Fruit fly (Drosophila melanogaster) whole organism, adult: Measurements from ENCODE around the gene Ino80.

Experiments used
- CG11617 ChIP-seq: fragments of 200-800 bp; sonication (Bioruptor generic); optimal IDR thresholded peaks from 2 replicates; lab custom pipeline; 2017; ENCODE audit warnings: mild to moderate bottlenecking, missing biosample characterization, missing genetic modification reagents, missing genetic modification characterization
- CG12768 ChIP-seq: fragments of 200-800 bp; sonication (Bioruptor generic); optimal IDR thresholded peaks from 2 replicates; lab custom pipeline; 2017; ENCODE audit warnings: missing biosample characterization, missing genetic modification characterization, mild to moderate bottlenecking, moderate library complexity, missing genetic modification reagents
- CG14711 ChIP-seq: fragments of 200-800 bp; sonication (Bioruptor generic); optimal IDR thresholded peaks from 2 replicates; lab custom pipeline; 2018; ENCODE audit warnings: missing biosample characterization, mild to moderate bottlenecking, missing genetic modification characterization, moderate library complexity
- CG1620 ChIP-seq: fragments of 200-800 bp; sonication (Bioruptor generic); optimal IDR thresholded peaks from 2 replicates; lab custom pipeline; 2016; ENCODE audit warnings: missing biosample characterization, missing genetic modification characterization
- CG33017 ChIP-seq: fragments of 200-800 bp; sonication (Bioruptor generic); optimal IDR thresholded peaks from 2 replicates; lab custom pipeline; 2018; ENCODE audit warnings: missing biosample characterization, mild to moderate bottlenecking, missing genetic modification characterization, moderate library complexity
- CG5204 ChIP-seq: fragments of 200-800 bp; sonication (Bioruptor generic); optimal IDR thresholded peaks from 2 replicates; lab custom pipeline; 2016; ENCODE audit warnings: missing biosample characterization, missing genetic modification characterization
- CG7045 ChIP-seq: fragments of 200-800 bp; sonication (Bioruptor generic); optimal IDR thresholded peaks from 2 replicates; lab custom pipeline; 2017; ENCODE audit warnings: missing biosample characterization, mild to moderate bottlenecking, missing genetic modification characterization
- CG7101 ChIP-seq: fragments of 200-800 bp; sonication (Bioruptor generic); optimal IDR thresholded peaks from 2 replicates; lab custom pipeline; 2018; ENCODE audit warnings: missing biosample characterization, mild to moderate bottlenecking, missing genetic modification characterization, moderate library complexity
- Clk ChIP-seq: fragments of 200-800 bp; sonication (Bioruptor generic); optimal IDR thresholded peaks from 2 replicates; lab custom pipeline; 2017; ENCODE audit warnings: missing biosample characterization, missing genetic modification characterization
- Crg-1 ChIP-seq: fragments of 200-800 bp; sonication (Bioruptor generic); optimal IDR thresholded peaks from 2 replicates; lab custom pipeline; 2016; ENCODE audit warnings: missing biosample characterization, missing genetic modification characterization
- Hr96 ChIP-seq: fragments of 200-800 bp; sonication (Bioruptor generic); optimal IDR thresholded peaks from 2 replicates; lab custom pipeline; 2016; ENCODE audit warnings: missing biosample characterization, missing genetic modification characterization
- Mnt ChIP-seq: fragments of 200-800 bp; sonication (Bioruptor generic); optimal IDR thresholded peaks from 2 replicates; lab custom pipeline; 2016; ENCODE audit warnings: missing biosample characterization, mild to moderate bottlenecking, missing genetic modification characterization
- bab1 ChIP-seq: fragments of 200-800 bp; sonication (Bioruptor generic); optimal IDR thresholded peaks from 3 replicates; lab custom pipeline; 2019; ENCODE audit warnings: missing biosample characterization, mild to moderate bottlenecking, missing genetic modification characterization, moderate library complexity
- cic ChIP-seq: fragments of 200-800 bp; sonication (Bioruptor generic); optimal IDR thresholded peaks from 2 replicates; lab custom pipeline; 2017; ENCODE audit warnings: missing biosample characterization, mild to moderate bottlenecking, missing genetic modification characterization, moderate library complexity
- cnc ChIP-seq, 2 experiments: fragments of >200 bp; optimal IDR thresholded peaks; 2 replicates each; lab custom pipeline; 2017
- kay ChIP-seq: fragments of 200-800 bp; sonication (Bioruptor generic); peaks from one replicate; lab custom pipeline; 2016; ENCODE audit warnings: missing biosample characterization, missing genetic modification characterization, borderline replicate concordance
- ovo ChIP-seq: fragments of 200-800 bp; sonication (Bioruptor generic); optimal IDR thresholded peaks from 2 replicates; lab custom pipeline; 2016; ENCODE audit warnings: missing biosample characterization, missing genetic modification characterization
- pad ChIP-seq: fragments of 200-800 bp; sonication (Bioruptor generic); optimal IDR thresholded peaks from 3 replicates; lab custom pipeline; 2017; ENCODE audit warnings: missing biosample characterization, missing genetic modification characterization, mild to moderate bottlenecking, moderate library complexity, missing genetic modification reagents
- tj ChIP-seq: fragments of 200-800 bp; sonication (Bioruptor generic); optimal IDR thresholded peaks from 3 replicates; lab custom pipeline; 2017; ENCODE audit warnings: missing biosample characterization, mild to moderate bottlenecking, missing genetic modification characterization, moderate library complexity
- toe ChIP-seq: fragments of 200-800 bp; sonication (Bioruptor generic); optimal IDR thresholded peaks from 2 replicates; lab custom pipeline; 2016; ENCODE audit warnings: missing biosample characterization, missing genetic modification characterization

Ino80 gene

dm6 chr3R:19340312-19341079 is 62.5 kb downstream of the Ino80 start:
- TF ChIP-seq cic (GFP tag; lab: Kevin White, UChicago) = no peak
- no peak for TF ChIP-seq cnc (optimal IDR thresholded peaks at IDR 0.05; lab: Kevin White, UChicago)
- TF ChIP-seq bab1 (GFP tag; lab: Kevin White, UChicago) = no peak
- TF ChIP-seq CG7045 = no peak

- TF ChIP-seq Hr96 (GFP tag; lab: Kevin White, UChicago) (no peak), CG7101 (tag; lab: Kevin White, UChicago) (no peak), Clk (GFP tag; lab: Kevin White, UChicago) (no peak), cnc (optimal IDR thresholded peaks at IDR 0.05; lab: Kevin White, UChicago) (no peak), Crg-1 (GFP tag; lab: Kevin White, UChicago) (no peak), bab1 (GFP tag; lab: Kevin White, UChicago) (no peak), CG14711 (tag; lab: Kevin White, UChicago) (no peak), CG5204 (GFP tag; lab: Kevin White, UChicago) (no peak), CG12768 (GFP tag; lab: Kevin White, UChicago) (no peak), ovo (GFP tag; lab: Kevin White, UChicago) (no peak), toe (GFP tag; lab: Kevin White, UChicago) (no peak)
These were observed 63.7 kb downstream of the Ino80 start for dm6 chr3R:19339205-19339724.

- no peak for TF ChIP-seq Clk (GFP tag; lab: Kevin White, UChicago)
- TF ChIP-seq Crg-1 (GFP tag; lab: Kevin White, UChicago) = no peak
- no peak for TF ChIP-seq CG7101 (tag; lab: Kevin White, UChicago)
- no peak for TF ChIP-seq CG11617
- no peak for TF ChIP-seq cnc (optimal IDR thresholded peaks at IDR 0.05; lab: Kevin White, UChicago)
- no peak for TF ChIP-seq bab1 (GFP tag; lab: Kevin White, UChicago)
- no peak for TF ChIP-seq CG5204 (GFP tag; lab: Kevin White, UChicago)
- TF ChIP-seq toe (GFP tag; lab: Kevin White, UChicago) = no peak
- no peak for TF ChIP-seq kay (GFP tag; lab: Kevin White, UChicago)
- no peak for TF ChIP-seq ovo (GFP tag; lab: Kevin White, UChicago)
- TF ChIP-seq cic (GFP tag; lab: Kevin White, UChicago) = no peak
- no peak for TF ChIP-seq tj (GFP tag; lab: Kevin White, UChicago)
- TF ChIP-seq CG12768 (GFP tag; lab: Kevin White, UChicago) = no peak
- no peak for TF ChIP-seq CG7045
- no peak for TF ChIP-seq CG1620 (GFP tag; lab: Kevin White, UChicago)
- TF ChIP-seq CG33017 (tag; lab: Kevin White, UChicago) = no peak
- TF ChIP-seq CG14711 (tag; lab: Kevin White, UChicago) = no peak
These were observed 67.5 kb downstream of the Ino80 start for dm6 chr3R:19335482-19335881.

dm6 chr3R:19332553-19332952 is 70.4 kb downstream of the Ino80 start:
- TF ChIP-seq Hr96 (GFP tag; lab: Kevin White, UChicago) (no peak), CG11617 (no peak), CG5204 (GFP tag; lab: Kevin White, UChicago) (no peak), Mnt (no peak), tj (GFP tag; lab: Kevin White, UChicago) (no peak), bab1 (GFP tag; lab: Kevin White, UChicago) (no peak), CG14711 (tag; lab: Kevin White, UChicago) (no peak), CG33017 (tag; lab: Kevin White, UChicago) (no peak), Crg-1 (GFP tag; lab: Kevin White, UChicago) (no peak), cic (GFP tag; lab: Kevin White, UChicago) (no peak), CG1620 (GFP tag; lab: Kevin White, UChicago) (no peak), CG12768 (GFP tag; lab: Kevin White, UChicago) (no peak), CG7045 (no peak), Clk (GFP tag; lab: Kevin White, UChicago) (no peak), ovo (GFP tag; lab: Kevin White, UChicago) (no peak), cnc (optimal IDR thresholded peaks at IDR 0.05; lab: Kevin White, UChicago) (no peak), CG7101 (tag; lab: Kevin White, UChicago) (no peak), pad (no peak)

DNA sequence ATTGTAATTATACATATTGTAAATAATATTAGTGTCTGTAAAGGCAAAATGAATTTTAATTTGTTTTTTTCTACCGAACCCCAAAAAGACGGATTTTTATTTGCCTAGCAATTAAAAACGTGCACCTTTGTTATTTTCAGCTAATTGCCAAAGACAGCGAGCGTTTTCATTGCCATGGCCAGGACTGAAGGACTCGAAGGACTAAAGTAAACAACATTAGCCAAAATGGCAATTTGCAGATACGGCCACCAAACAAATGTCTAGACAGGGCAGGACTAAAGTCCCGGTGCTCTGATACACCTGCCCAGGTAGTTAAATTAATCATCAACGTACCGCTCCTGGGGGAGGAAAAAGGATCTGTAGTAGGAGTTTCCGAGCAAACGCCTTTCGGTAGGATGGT is 70.9 kb downstream of the Ino80 start:
- TF ChIP-seq CG5204 (GFP tag; lab: Kevin White, UChicago) (no peak), kay (GFP tag; lab: Kevin White, UChicago) (no peak), CG7101 (tag; lab: Kevin White, UChicago) (no peak), Hr96 (GFP tag; lab: Kevin White, UChicago) (no peak), pad (no peak), CG1620 (GFP tag; lab: Kevin White, UChicago) (no peak), tj (GFP tag; lab: Kevin White, UChicago) (no peak), Mnt (no peak), CG12768 (GFP tag; lab: Kevin White, UChicago) (no peak), CG11617 (no peak), CG7045 (no peak), toe (GFP tag; lab: Kevin White, UChicago) (no peak), cnc (optimal IDR thresholded peaks at IDR 0.05; lab: Kevin White, UChicago) (no peak), CG14711 (tag; lab: Kevin White, UChicago) (no peak), cic (GFP tag; lab: Kevin White, UChicago) (no peak)

DNA sequence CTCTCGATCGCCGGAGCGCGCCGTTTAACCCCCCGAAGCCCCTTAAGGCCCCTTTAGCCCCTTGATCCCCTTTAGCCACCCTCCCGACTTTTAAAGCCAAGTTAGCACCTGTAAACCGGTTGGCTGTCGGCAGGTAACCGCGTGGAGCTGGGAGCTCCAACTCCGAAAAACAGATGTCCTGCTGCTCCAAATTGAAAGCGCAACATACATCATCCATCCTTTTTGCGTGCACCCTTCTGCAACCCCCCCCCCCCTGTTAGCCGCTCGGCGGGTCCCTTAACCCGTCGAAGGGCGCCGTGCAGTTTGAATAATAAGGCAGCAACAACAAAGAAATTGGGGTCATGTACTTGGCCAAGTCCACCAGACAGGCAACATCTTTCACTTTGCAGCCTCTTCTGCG is 74.2 kb downstream of the Ino80 start:
- TF ChIP-seq CG11617 (no peak), CG5204 (GFP tag; lab: Kevin White, UChicago) (no peak), cic (GFP tag; lab: Kevin White, UChicago) (no peak), tj (GFP tag; lab: Kevin White, UChicago) (no peak), CG1620 (GFP tag; lab: Kevin White, UChicago) (no peak), pad (no peak), CG7045 (no peak), CG33017 (tag; lab: Kevin White, UChicago) (no peak), bab1 (GFP tag; lab: Kevin White, UChicago) (no peak), CG14711 (tag; lab: Kevin White, UChicago) (no peak), kay (GFP tag; lab: Kevin White, UChicago) (no peak), Crg-1 (GFP tag; lab: Kevin White, UChicago) (no peak), ovo (GFP tag; lab: Kevin White, UChicago) (no peak), Mnt (no peak), CG7101 (tag; lab: Kevin White, UChicago) (no peak), Clk (GFP tag; lab: Kevin White, UChicago) (no peak)
